Fruit fly (Drosophila melanogaster) whole organism, embryonic: ENCODE measurements around the gene CG31121.

Source experiments
- Abd-B ChIP-seq: fragments of 200-800 bp; sonication (Bioruptor generic); optimal IDR thresholded peaks from 2 replicates; lab custom pipeline; 2018; ENCODE audit warnings: missing biosample characterization, mild to moderate bottlenecking, missing genetic modification characterization, moderate library complexity
- B-H2 ChIP-seq: fragments of 200-800 bp; sonication (Bioruptor generic); optimal IDR thresholded peaks from 2 replicates; lab custom pipeline; 2018; ENCODE audit warnings: missing biosample characterization, mild to moderate bottlenecking, missing genetic modification characterization
- CG10366 ChIP-seq: fragments of 200-800 bp; sonication (Bioruptor generic); IDR thresholded peaks from 2 replicates; pipeline ENCODE4 v1.3.6; 2022; ENCODE audit warnings: missing biosample characterization, missing genetic modification characterization
- CG11398 ChIP-seq: fragments of 200-800 bp; sonication (Bioruptor generic); optimal IDR thresholded peaks from 2 replicates; lab custom pipeline; 2016; ENCODE audit warnings: missing biosample characterization, missing genetic modification characterization
- CG12769 ChIP-seq: fragments of 200-800 bp; sonication (Bioruptor generic); optimal IDR thresholded peaks from 2 replicates; lab custom pipeline; 2019; ENCODE audit warnings: missing biosample characterization, mild to moderate bottlenecking, missing genetic modification characterization, moderate library complexity
- CG13296 ChIP-seq: fragments of 200-800 bp; sonication (Bioruptor generic); optimal IDR thresholded peaks from 3 replicates; lab custom pipeline; 2018; ENCODE audit warnings: missing biosample characterization, mild to moderate bottlenecking, missing genetic modification characterization
- CG13424 ChIP-seq: fragments of 200-800 bp; sonication (Bioruptor generic); optimal IDR thresholded peaks from 2 replicates; lab custom pipeline; 2019; ENCODE audit warnings: missing biosample characterization, mild to moderate bottlenecking, missing genetic modification characterization, moderate library complexity
- CG14441 ChIP-seq: fragments of 200-800 bp; sonication (Bioruptor generic); IDR thresholded peaks from 2 replicates; pipeline ENCODE4 v1.3.6; 2022; ENCODE audit warnings: missing biosample characterization, missing genetic modification characterization
- CG14667 ChIP-seq: fragments of 200-800 bp; sonication (Bioruptor generic); IDR thresholded peaks from 2 replicates; pipeline ENCODE4 v1.3.6; 2022; ENCODE audit warnings: missing biosample characterization, missing genetic modification characterization
- CG16779 ChIP-seq: fragments of 200-800 bp; sonication (Bioruptor generic); IDR thresholded peaks from 2 replicates; pipeline ENCODE4 v1.3.6; 2022; ENCODE audit warnings: missing biosample characterization, missing genetic modification characterization
- CG18476 ChIP-seq: fragments of 200-800 bp; sonication (Bioruptor generic); optimal IDR thresholded peaks from 2 replicates; lab custom pipeline; 2016; ENCODE audit warnings: missing biosample characterization, mild to moderate bottlenecking, missing genetic modification characterization
- CG4328 ChIP-seq: fragments of 200-800 bp; sonication (Bioruptor generic); optimal IDR thresholded peaks from 3 replicates; lab custom pipeline; 2017; ENCODE audit warnings: missing biosample characterization, missing genetic modification reagents, missing genetic modification characterization
- CG43689 ChIP-seq: fragments of 200-800 bp; sonication (Bioruptor generic); IDR thresholded peaks from 2 replicates; pipeline ENCODE4 v1.3.6; 2022; ENCODE audit warnings: missing biosample characterization, missing genetic modification characterization
- CG6765 ChIP-seq: fragments of 200-800 bp; sonication (Bioruptor generic); optimal IDR thresholded peaks from 3 replicates; lab custom pipeline; 2017; ENCODE audit warnings: missing biosample characterization, mild to moderate bottlenecking, missing genetic modification characterization
- CG8765 ChIP-seq: fragments of 200-800 bp; sonication (Bioruptor generic); IDR thresholded peaks from 2 replicates; pipeline ENCODE4 v1.3.6; 2022; ENCODE audit warnings: missing biosample characterization, missing genetic modification characterization
- Camta ChIP-seq: fragments of 200-800 bp; sonication (Bioruptor generic); optimal IDR thresholded peaks from 2 replicates; lab custom pipeline; 2016; ENCODE audit warnings: missing biosample characterization, missing genetic modification characterization
- Dad ChIP-seq: fragments of 200-800 bp; sonication (Bioruptor generic); optimal IDR thresholded peaks from 3 replicates; lab custom pipeline; 2016; ENCODE audit warnings: missing biosample characterization, missing genetic modification characterization
- Eip74EF ChIP-seq, 2 experiments: fragments of 200-800 bp in 1 of 2; fragments of >200 bp in 1 of 2; sonication (Bioruptor generic) in 1 of 2; optimal IDR thresholded peaks; 2 replicates each; lab custom pipeline; 2017 to 2019; ENCODE audit warnings: missing biosample characterization in 2 of 2, missing genetic modification characterization in 2 of 2, mild to moderate bottlenecking in 1 of 2, moderate library complexity in 1 of 2
- Fer2 ChIP-seq: fragments of 200-800 bp; sonication (Bioruptor generic); optimal IDR thresholded peaks from 2 replicates; lab custom pipeline; 2018; ENCODE audit warnings: missing biosample characterization, mild to moderate bottlenecking, missing genetic modification characterization, moderate library complexity
- Gug ChIP-seq: fragments of 200-800 bp; sonication (Bioruptor generic); IDR thresholded peaks from 4 replicates; pipeline ENCODE4 v1.3.6; 2022; ENCODE audit warnings: missing biosample characterization, missing genetic modification characterization
- Hr3 ChIP-seq: fragments of 200-800 bp; sonication (Bioruptor generic); optimal IDR thresholded peaks from 3 replicates; lab custom pipeline; 2016; ENCODE audit warnings: missing biosample characterization, missing genetic modification characterization
- Mad ChIP-seq: fragments of 200-800 bp; sonication (Bioruptor generic); optimal IDR thresholded peaks from 2 replicates; lab custom pipeline; 2016; ENCODE audit warnings: missing biosample characterization, missing genetic modification characterization
- NC2β ChIP-seq: fragments of 200-800 bp; sonication (Bioruptor generic); optimal IDR thresholded peaks from 2 replicates; lab custom pipeline; 2016; ENCODE audit warnings: missing biosample characterization, missing genetic modification characterization
- Ravus ChIP-seq: fragments of 200-800 bp; sonication (Bioruptor generic); IDR thresholded peaks from 2 replicates; pipeline ENCODE4 v1.3.6; 2022; ENCODE audit warnings: missing biosample characterization, missing genetic modification characterization
- Side ChIP-seq: fragments of 200-800 bp; sonication (Bioruptor generic); optimal IDR thresholded peaks from 2 replicates; lab custom pipeline; 2016; ENCODE audit warnings: missing biosample characterization, missing genetic modification characterization
- Six4 ChIP-seq: fragments of 200-800 bp; sonication (Bioruptor generic); optimal IDR thresholded peaks from 2 replicates; lab custom pipeline; 2016; ENCODE audit warnings: missing biosample characterization, missing genetic modification characterization
- bbx ChIP-seq: fragments of 200-800 bp; sonication (Bioruptor generic); IDR thresholded peaks from 2 replicates; pipeline ENCODE4 v1.3.6; 2022; ENCODE audit warnings: missing biosample characterization, missing genetic modification characterization; ENCODE audit not compliant: partially characterized antibody
- bowl ChIP-seq: fragments of 200-800 bp; sonication (Bioruptor generic); IDR thresholded peaks from 2 replicates; pipeline ENCODE4 v1.3.6; 2022; ENCODE audit warnings: missing biosample characterization, missing genetic modification characterization
- cas ChIP-seq: fragments of 200-800 bp; sonication (Bioruptor generic); IDR thresholded peaks from 2 replicates; pipeline ENCODE4 v1.3.6; 2022; ENCODE audit warnings: missing biosample characterization, missing genetic modification characterization
- cato ChIP-seq: fragments of 200-800 bp; sonication (Bioruptor generic); optimal IDR thresholded peaks from 2 replicates; lab custom pipeline; 2016; ENCODE audit warnings: missing biosample characterization, missing genetic modification characterization, borderline replicate concordance
- disco-r ChIP-seq: fragments of 200-800 bp; sonication (Bioruptor generic); optimal IDR thresholded peaks from 2 replicates; lab custom pipeline; 2016; ENCODE audit warnings: missing biosample characterization, missing genetic modification characterization
- eyg ChIP-seq: fragments of 200-800 bp; sonication (Bioruptor generic); optimal IDR thresholded peaks from 3 replicates; lab custom pipeline; 2016; ENCODE audit warnings: missing biosample characterization, missing genetic modification characterization
- fd64A ChIP-seq: fragments of 200-800 bp; sonication (Bioruptor generic); optimal IDR thresholded peaks from 3 replicates; lab custom pipeline; 2018; ENCODE audit warnings: missing biosample characterization, mild to moderate bottlenecking, missing genetic modification characterization
- gro ChIP-seq: fragments of 200-800 bp; sonication (Bioruptor generic); optimal IDR thresholded peaks from 2 replicates; lab custom pipeline; 2016; ENCODE audit warnings: missing biosample characterization, missing genetic modification characterization
- hb ChIP-seq: fragments of 200-800 bp; sonication (Bioruptor generic); IDR thresholded peaks from 3 replicates; pipeline ENCODE4 v1.3.6; 2022; ENCODE audit warnings: missing biosample characterization, missing genetic modification characterization; ENCODE audit not compliant: partially characterized antibody
- lov ChIP-seq, 2 experiments: fragments of 200-800 bp in 1 of 2; fragments of >200 bp in 1 of 2; sonication (Bioruptor generic) in 1 of 2; IDR thresholded peaks in 1 of 2; optimal IDR thresholded peaks in 1 of 2; 2 replicates in 1 of 2; 3 replicates in 1 of 2; pipeline versions ENCODE4 v1.3.6 to Lab custom; 2017 to 2022; ENCODE audit warnings: missing biosample characterization in 1 of 2, missing genetic modification characterization in 1 of 2
- luna ChIP-seq: fragments of 200-800 bp; sonication (Bioruptor generic); optimal IDR thresholded peaks from 2 replicates; lab custom pipeline; 2016; ENCODE audit warnings: missing biosample characterization, missing genetic modification characterization
- mam ChIP-seq: fragments of 200-800 bp; sonication (Bioruptor generic); optimal IDR thresholded peaks from 3 replicates; lab custom pipeline; 2016; ENCODE audit warnings: missing biosample characterization, missing genetic modification characterization
- otp ChIP-seq: fragments of 200-800 bp; sonication (Bioruptor generic); IDR thresholded peaks from 3 replicates; pipeline ENCODE4, ENCODE4 v1.3.6; 2022; ENCODE audit warnings: missing biosample characterization, missing genetic modification characterization
- pho ChIP-seq: fragments of 200-800 bp; sonication (Bioruptor generic); optimal IDR thresholded peaks from 2 replicates; lab custom pipeline; 2016; ENCODE audit warnings: missing biosample characterization, missing genetic modification characterization
- pros ChIP-seq: fragments of 200-800 bp; sonication (Bioruptor generic); optimal IDR thresholded peaks from 3 replicates; lab custom pipeline; 2019; ENCODE audit warnings: missing biosample characterization, mild to moderate bottlenecking, missing genetic modification characterization, moderate library complexity
- ranshi ChIP-seq: fragments of 200-800 bp; sonication (Bioruptor generic); IDR thresholded peaks from 2 replicates; pipeline ENCODE4 v1.3.6; 2022; ENCODE audit warnings: missing biosample characterization, missing genetic modification characterization
- ro ChIP-seq: fragments of 200-800 bp; sonication (Bioruptor generic); IDR thresholded peaks from 2 replicates; pipeline ENCODE4 v1.3.6; 2022; ENCODE audit warnings: missing biosample characterization, missing genetic modification characterization
- sim ChIP-seq: fragments of 200-800 bp; sonication (Bioruptor generic); IDR thresholded peaks from 2 replicates; pipeline ENCODE4 v1.3.6; 2022; ENCODE audit warnings: missing biosample characterization, missing genetic modification characterization
- sob ChIP-seq: fragments of 200-800 bp; sonication (Bioruptor generic); IDR thresholded peaks from 2 replicates; pipeline ENCODE4 v1.3.6; 2022; ENCODE audit warnings: missing biosample characterization, missing genetic modification characterization
- sqz ChIP-seq: fragments of 200-800 bp; sonication (Bioruptor generic); optimal IDR thresholded peaks from 3 replicates; lab custom pipeline; 2018; ENCODE audit warnings: missing biosample characterization, mild to moderate bottlenecking, missing genetic modification characterization
- stwl ChIP-seq: fragments of 200-800 bp; sonication (Bioruptor generic); optimal IDR thresholded peaks from 3 replicates; lab custom pipeline; 2018; ENCODE audit warnings: missing biosample characterization, mild to moderate bottlenecking, missing genetic modification characterization, moderate library complexity
- ttk ChIP-seq: fragments of 200-800 bp; sonication (Bioruptor generic); IDR thresholded peaks from 2 replicates; pipeline ENCODE4 v2.1.2; 2022; ENCODE audit warnings: missing biosample characterization, missing genetic modification characterization
- wdn ChIP-seq: fragments of 200-800 bp; sonication (Bioruptor generic); IDR thresholded peaks from 2 replicates; pipeline ENCODE4 v1.3.6; 2022; ENCODE audit warnings: missing biosample characterization, missing genetic modification characterization
- zf30C ChIP-seq: fragments of 200-800 bp; sonication (Bioruptor generic); optimal IDR thresholded peaks from 3 replicates; lab custom pipeline; 2018; ENCODE audit warnings: missing biosample characterization, mild to moderate bottlenecking, missing genetic modification characterization

The CG31121 gene

dm6 chr3R:24893320-24893955 is 967 bp downstream of the CG31121 start (continued):
- peak; percentile 37 for TF ChIP-seq Fer2 (tag; lab: Kevin White, UChicago)
- 0 out of 2 replicates have a peak, but pooled peaks have one; percentile 19 for TF ChIP-seq CG10366 (GFP tag; lab: Robert Waterston, UW)
- TF ChIP-seq Abd-B (GFP tag; lab: Kevin White, UChicago): peak; percentile 83
- TF ChIP-seq B-H2: no peak
- TF ChIP-seq CG14441 (GFP tag; lab: Robert Waterston, UW): peak; percentile 62
- TF ChIP-seq Eip74EF (GFP tag; optimal IDR thresholded peaks at IDR 0.05; lab: Kevin White, UChicago): peak in 1 of 2 experiments; percentile 86
- TF ChIP-seq pros (GFP tag; lab: Kevin White, UChicago): peak; percentile 47
- TF ChIP-seq Dad (GFP tag; lab: Kevin White, UChicago): no peak
- TF ChIP-seq sob (GFP tag; lab: Robert Waterston, UW): peak; percentile 37; the same call in 1 of the 2 replicates
- TF ChIP-seq CG6765: peak; percentile 40
- peak; percentile 71 for TF ChIP-seq Six4 (GFP tag; lab: Kevin White, UChicago)
- no peak for TF ChIP-seq sim (GFP tag; lab: Robert Waterston, UW)
- TF ChIP-seq CG12769 (tag; lab: Kevin White, UChicago): no peak
- no peak for TF ChIP-seq Gug (GFP tag; lab: Robert Waterston, UW)
- no peak for TF ChIP-seq wdn (GFP tag; lab: Robert Waterston, UW)
- no peak for TF ChIP-seq otp (GFP tag; lab: Robert Waterston, UW)
- no peak for TF ChIP-seq CG16779 (GFP tag; lab: Robert Waterston, UW)
- no peak for TF ChIP-seq gro (GFP tag; lab: Kevin White, UChicago)
- TF ChIP-seq CG11398 (GFP tag; lab: Kevin White, UChicago): no peak
- peak; percentile 55 for TF ChIP-seq ttk
- peak; percentile 68 for TF ChIP-seq CG4328 (GFP tag; lab: Kevin White, UChicago)
- peak; percentile 54 for TF ChIP-seq CG18476
- TF ChIP-seq mam (GFP tag; lab: Kevin White, UChicago): no peak
- no peak for TF ChIP-seq luna (GFP tag; lab: Kevin White, UChicago)
- TF ChIP-seq disco-r: no peak
- no peak for TF ChIP-seq Mad (GFP tag; lab: Kevin White, UChicago)
- TF ChIP-seq zf30C: peak; percentile 85
- TF ChIP-seq fd64A (GFP tag; lab: Kevin White, UChicago): no peak
- TF ChIP-seq ro (GFP tag; lab: Robert Waterston, UW): no peak; the same call in 1 of the 2 replicates
- TF ChIP-seq cas (GFP tag; lab: Robert Waterston, UW): no peak
- TF ChIP-seq bowl (GFP tag; lab: Robert Waterston, UW): 0 out of 2 replicates have a peak, but pooled peaks have one; percentile 14
- TF ChIP-seq CG43689: no peak
- TF ChIP-seq lov (optimal IDR thresholded peaks at IDR 0.05; lab: Kevin White, UChicago): no peak
- TF ChIP-seq lov (GFP tag; IDR thresholded peaks at IDR 0.05; lab: Robert Waterston, UW): no peak
- TF ChIP-seq CG13296: peak; percentile 79
- no peak for TF ChIP-seq Camta (GFP tag; lab: Kevin White, UChicago)
- TF ChIP-seq eyg: no peak
- no peak for TF ChIP-seq NC2β (GFP tag; lab: Kevin White, UChicago)
- no peak for TF ChIP-seq stwl (tag; lab: Kevin White, UChicago)
- no peak for TF ChIP-seq Side
- TF ChIP-seq cato (GFP tag; lab: Kevin White, UChicago): peak; percentile 35
- peak; percentile 88 for TF ChIP-seq CG13424 (tag; lab: Kevin White, UChicago)
- TF ChIP-seq pho (GFP tag; lab: Kevin White, UChicago): no peak
- TF ChIP-seq sqz (GFP tag; lab: Kevin White, UChicago): peak; percentile 80
- no peak for TF ChIP-seq bbx (GFP tag; lab: Robert Waterston, UW)
- 0 out of 2 replicates have a peak, but pooled peaks have one; percentile 19 for TF ChIP-seq CG8765 (GFP tag; lab: Robert Waterston, UW)
- peak; percentile 49; the same call in 1 of the 2 replicates for TF ChIP-seq CG14667 (GFP tag; lab: Robert Waterston, UW)
- TF ChIP-seq ranshi (GFP tag; lab: Robert Waterston, UW): peak; percentile 32; the same call in 1 of the 2 replicates
- TF ChIP-seq hb (GFP tag; lab: Robert Waterston, UW): no peak
- TF ChIP-seq Hr3 (GFP tag; lab: Kevin White, UChicago): peak; percentile 72
- peak; percentile 17 for TF ChIP-seq Ravus (GFP tag; lab: Robert Waterston, UW)
